Worm (Caenorhabditis elegans) whole organism, L3 larva: ENCODE measurements around the gene srb-6.

Experiments used
- R02D3.7 ChIP-seq: fragments of 150-350 bp; optimal IDR thresholded peaks from 2 replicates; lab custom pipeline; 2014; ENCODE audit warnings: missing biosample characterization, missing genetic modification characterization
- ZK546.5 ChIP-seq: sonication (generic microtip); optimal IDR thresholded peaks from 2 replicates; lab custom pipeline; 2017; ENCODE audit warnings: missing biosample characterization, missing genetic modification characterization
- aly-2 ChIP-seq: fragments of 150-350 bp; optimal IDR thresholded peaks from 2 replicates; lab custom pipeline; 2014; ENCODE audit warnings: missing biosample characterization, missing genetic modification characterization
- ama-1 ChIP-seq: fragments of 150-350 bp; optimal IDR thresholded peaks from 2 replicates; lab custom pipeline; 2018
- ceh-16 ChIP-seq: sonication (generic microtip); optimal IDR thresholded peaks from 2 replicates; lab custom pipeline; 2017; ENCODE audit warnings: missing biosample characterization, missing genetic modification characterization
- ceh-28 ChIP-seq: fragments of 150-350 bp; optimal IDR thresholded peaks from 2 replicates; lab custom pipeline; 2014; ENCODE audit warnings: missing biosample characterization, missing genetic modification reagents, missing genetic modification characterization
- ceh-9 ChIP-seq: sonication (generic microtip); optimal IDR thresholded peaks from 2 replicates; lab custom pipeline; 2018; ENCODE audit warnings: missing biosample characterization, missing genetic modification characterization
- daf-12 ChIP-seq: fragments of 150-350 bp; optimal IDR thresholded peaks from 2 replicates; lab custom pipeline; 2014; ENCODE audit warnings: missing biosample characterization, missing genetic modification reagents, missing genetic modification characterization
- egl-27 ChIP-seq: sonication (generic microtip); optimal IDR thresholded peaks from 4 replicates; lab custom pipeline; 2017; ENCODE audit warnings: missing biosample characterization, missing genetic modification reagents, missing genetic modification characterization
- egl-5 ChIP-seq: fragments of 150-350 bp; optimal IDR thresholded peaks from 2 replicates; lab custom pipeline; 2017; ENCODE audit warnings: missing biosample characterization, missing genetic modification reagents, missing genetic modification characterization, inconsistent platforms
- elt-1 ChIP-seq: fragments of 150-350 bp; optimal IDR thresholded peaks from 2 replicates; lab custom pipeline; 2014; ENCODE audit warnings: missing biosample characterization, missing genetic modification characterization
- elt-2 ChIP-seq: sonication (generic microtip); optimal IDR thresholded peaks from 2 replicates; lab custom pipeline; 2016; ENCODE audit warnings: missing genetic modification reagents, mild to moderate bottlenecking, missing genetic modification characterization, missing compliant biosample characterization
- elt-3 ChIP-seq, 3 experiments: fragments of 150-350 bp in 1 of 3; sonication (generic microtip) in 2 of 3; optimal IDR thresholded peaks; 2 replicates in 2 of 3; 4 replicates in 1 of 3; lab custom pipeline; 2014 to 2017; ENCODE audit warnings: missing biosample characterization in 3 of 3, missing genetic modification characterization in 3 of 3
- eor-1 ChIP-seq, 2 experiments: fragments of 150-350 bp; optimal IDR thresholded peaks; 2 replicates each; lab custom pipeline; 2014 to 2018; ENCODE audit warnings: missing biosample characterization in 2 of 2, missing genetic modification characterization in 2 of 2
- fkh-10 ChIP-seq: sonication (generic microtip); optimal IDR thresholded peaks from 2 replicates; lab custom pipeline; 2017; ENCODE audit warnings: missing biosample characterization, missing genetic modification reagents, missing genetic modification characterization
- fkh-2 ChIP-seq: fragments of 150-350 bp; optimal IDR thresholded peaks from 2 replicates; lab custom pipeline; 2014; ENCODE audit warnings: missing biosample characterization, missing genetic modification reagents, missing genetic modification characterization
- fos-1 ChIP-seq: fragments of 150-350 bp; optimal IDR thresholded peaks from 2 replicates; lab custom pipeline; 2014; ENCODE audit warnings: missing biosample characterization, missing genetic modification characterization
- hmg-11 ChIP-seq: sonication (generic microtip); optimal IDR thresholded peaks from 2 replicates; lab custom pipeline; 2016; ENCODE audit warnings: missing genetic modification characterization, missing compliant biosample characterization
- jun-1 ChIP-seq: fragments of 150-350 bp; optimal IDR thresholded peaks from 2 replicates; lab custom pipeline; 2014; ENCODE audit warnings: missing biosample characterization, missing genetic modification reagents, missing genetic modification characterization
- lin-15B ChIP-seq: fragments of 150-350 bp; optimal IDR thresholded peaks from 2 replicates; lab custom pipeline; 2014; ENCODE audit warnings: missing biosample characterization, missing genetic modification characterization
- lin-39 ChIP-seq: fragments of 150-350 bp; optimal IDR thresholded peaks from 2 replicates; lab custom pipeline; 2018; ENCODE audit warnings: missing biosample characterization, missing genetic modification reagents, missing genetic modification characterization
- lsy-12 ChIP-seq: sonication (generic microtip); optimal IDR thresholded peaks from 2 replicates; lab custom pipeline; 2016; ENCODE audit warnings: mild to moderate bottlenecking, missing genetic modification characterization, missing compliant biosample characterization
- mdl-1 ChIP-seq: fragments of 150-350 bp; optimal IDR thresholded peaks from 2 replicates; lab custom pipeline; 2014; ENCODE audit warnings: missing biosample characterization, missing genetic modification characterization
- mml-1 ChIP-seq: fragments of 150-350 bp; sonication (generic microtip); optimal IDR thresholded peaks from 3 replicates; lab custom pipeline; 2014; ENCODE audit warnings: missing biosample characterization, missing genetic modification characterization
- nfya-1 ChIP-seq: sonication (generic microtip); optimal IDR thresholded peaks from 2 replicates; lab custom pipeline; 2017; ENCODE audit warnings: missing genetic modification characterization, mild to moderate bottlenecking, missing compliant biosample characterization, antibody characterized with exemption, moderate library complexity; ENCODE audit not compliant: insufficient read depth
- nhr-11 ChIP-seq: fragments of 150-350 bp; optimal IDR thresholded peaks from 2 replicates; lab custom pipeline; 2014; ENCODE audit warnings: missing biosample characterization, missing genetic modification characterization
- nhr-12 ChIP-seq: fragments of 150-350 bp; optimal IDR thresholded peaks from 2 replicates; lab custom pipeline; 2014; ENCODE audit warnings: missing biosample characterization, missing genetic modification characterization
- nhr-23 ChIP-seq: fragments of 150-350 bp; optimal IDR thresholded peaks from 2 replicates; lab custom pipeline; 2014; ENCODE audit warnings: missing biosample characterization, missing genetic modification reagents, missing genetic modification characterization
- nhr-237 ChIP-seq: fragments of 150-350 bp; optimal IDR thresholded peaks from 2 replicates; lab custom pipeline; 2014; ENCODE audit warnings: missing biosample characterization, missing genetic modification characterization
- nhr-25 ChIP-seq: sonication (generic microtip); optimal IDR thresholded peaks from 2 replicates; lab custom pipeline; 2017; ENCODE audit warnings: missing biosample characterization, missing genetic modification characterization
- nhr-28 ChIP-seq: fragments of 150-350 bp; optimal IDR thresholded peaks from 2 replicates; lab custom pipeline; 2014; ENCODE audit warnings: missing biosample characterization, missing genetic modification characterization
- nhr-67 ChIP-seq: fragments of 150-350 bp; optimal IDR thresholded peaks from 2 replicates; lab custom pipeline; 2014; ENCODE audit warnings: missing biosample characterization, missing genetic modification characterization
- nhr-76 ChIP-seq: fragments of 150-350 bp; sonication (generic microtip); optimal IDR thresholded peaks from 5 replicates; lab custom pipeline; 2014; ENCODE audit warnings: missing biosample characterization, missing genetic modification characterization
- nhr-77 ChIP-seq: fragments of 150-350 bp; optimal IDR thresholded peaks from 2 replicates; lab custom pipeline; 2014; ENCODE audit warnings: missing biosample characterization, missing genetic modification characterization
- pha-4 ChIP-seq: fragments of 150-350 bp; optimal IDR thresholded peaks from 2 replicates; lab custom pipeline; 2014; ENCODE audit warnings: missing biosample characterization, missing genetic modification reagents, missing genetic modification characterization
- pqm-1 ChIP-seq: fragments of 150-350 bp; optimal IDR thresholded peaks from 2 replicates; lab custom pipeline; 2017; ENCODE audit warnings: missing biosample characterization, missing genetic modification characterization, inconsistent platforms
- sea-2 ChIP-seq: fragments of 150-350 bp; sonication (generic microtip); optimal IDR thresholded peaks from 4 replicates; lab custom pipeline; 2014; ENCODE audit warnings: missing biosample characterization, missing genetic modification reagents, missing genetic modification characterization
- skn-1 ChIP-seq: fragments of 150-350 bp; optimal IDR thresholded peaks from 2 replicates; lab custom pipeline; 2014; ENCODE audit warnings: missing biosample characterization, missing genetic modification characterization
- snpc-4 ChIP-seq: fragments of 150-350 bp; optimal IDR thresholded peaks from 2 replicates; lab custom pipeline; 2014; ENCODE audit warnings: missing biosample characterization, missing genetic modification characterization
- tbx-2 ChIP-seq: sonication (generic microtip); optimal IDR thresholded peaks from 2 replicates; lab custom pipeline; 2016; ENCODE audit warnings: mild to moderate bottlenecking, missing genetic modification characterization, missing compliant biosample characterization
- unc-62 ChIP-seq: fragments of 150-350 bp; sonication (generic microtip); optimal IDR thresholded peaks from 4 replicates; lab custom pipeline; 2014; ENCODE audit warnings: missing biosample characterization, missing genetic modification reagents, missing genetic modification characterization
- zag-1 ChIP-seq: fragments of 150-350 bp; optimal IDR thresholded peaks from 2 replicates; lab custom pipeline; 2014; ENCODE audit warnings: missing biosample characterization, missing genetic modification characterization
- ztf-11 ChIP-seq: fragments of 150-350 bp; optimal IDR thresholded peaks from 2 replicates; lab custom pipeline; 2014; ENCODE audit warnings: missing biosample characterization, missing genetic modification characterization

The srb-6 gene

DNA sequence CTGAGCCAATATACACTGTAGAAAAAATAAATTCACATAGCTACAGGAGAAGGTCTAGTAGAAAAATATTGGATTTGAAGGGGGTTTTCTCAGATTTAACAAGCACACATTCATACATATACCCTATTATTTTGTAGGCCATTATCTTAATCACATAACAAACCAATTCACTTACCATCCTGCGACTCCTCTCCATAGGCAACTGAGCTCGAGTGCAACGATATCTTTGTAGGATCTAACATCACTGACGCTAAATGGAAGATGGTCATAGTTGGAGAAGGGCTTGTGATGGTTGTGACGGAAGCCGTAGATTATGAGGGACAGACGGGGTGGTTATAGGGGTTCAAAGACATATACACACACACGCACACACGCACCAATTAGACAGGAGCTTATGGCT, 30.6 kb upstream of the srb-6 start:
- no peak for TF ChIP-seq lin-39 (tag; lab: Kevin White, UChicago)
- TF ChIP-seq ceh-28, result no peak
- TF ChIP-seq sea-2, result no peak
- TF ChIP-seq eor-1 (tag; optimal IDR thresholded peaks at IDR 0.05; lab: Kevin White, UChicago), result no peak
- TF ChIP-seq fkh-2 (tag; lab: Kevin White, UChicago), result no peak
- no peak for TF ChIP-seq ZK546.5 (tag; lab: Kevin White, UChicago)
- TF ChIP-seq fos-1 (tag; lab: Kevin White, UChicago), result no peak
- no peak for TF ChIP-seq egl-27 (tag; lab: Kevin White, UChicago)
- TF ChIP-seq ztf-11 (tag; lab: Kevin White, UChicago), result no peak
- TF ChIP-seq skn-1 (tag; lab: Kevin White, UChicago), result no peak
- no peak for TF ChIP-seq lin-15B
- no peak for TF ChIP-seq egl-5

DNA sequence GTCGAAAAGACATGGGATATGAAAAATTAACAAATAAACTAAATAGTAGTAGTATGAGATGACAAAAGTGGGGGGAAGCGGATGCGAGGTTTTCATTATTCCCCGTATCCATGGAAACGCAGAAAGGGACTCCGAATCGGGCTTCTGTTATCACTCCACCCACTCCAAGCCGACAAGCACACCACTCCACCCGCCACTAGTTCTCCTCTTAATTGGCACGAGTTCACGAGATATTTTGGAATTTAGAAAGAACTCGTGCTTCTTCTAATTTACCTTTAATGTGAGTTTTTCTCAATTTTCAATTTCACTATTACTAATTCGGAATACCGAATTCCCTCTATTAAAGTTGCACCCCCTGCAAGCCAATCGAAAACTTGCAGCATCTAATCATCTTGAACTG, 28.3 kb upstream of the srb-6 start:
- TF ChIP-seq nhr-77 (tag; lab: Kevin White, UChicago) (no peak), nhr-11 (peak; percentile 62)

- TF ChIP-seq nhr-23 (tag; lab: Kevin White, UChicago), result no peak
- no peak for TF ChIP-seq snpc-4
- no peak for TF ChIP-seq skn-1 (tag; lab: Kevin White, UChicago)
- no peak for TF ChIP-seq aly-2 (tag; lab: Kevin White, UChicago)
- no peak for TF ChIP-seq R02D3.7 (tag; lab: Kevin White, UChicago)
- no peak for TF ChIP-seq ZK546.5 (tag; lab: Kevin White, UChicago)
- no peak for TF ChIP-seq tbx-2 (tag; lab: Kevin White, UChicago)
- TF ChIP-seq ztf-11 (tag; lab: Kevin White, UChicago), result no peak
- TF ChIP-seq eor-1 (tag; optimal IDR thresholded peaks at IDR 0.05; lab: Kevin White, UChicago), result no peak
- TF ChIP-seq, all 47 proteins: peak for 0
Observed at ce11 chrII:10167731-10168130, 27.0 kb upstream of the srb-6 start.

- TF ChIP-seq nhr-11 (peak; percentile 95), pha-4 (tag; lab: Kevin White, UChicago) (peak; percentile 70), ceh-16 (tag; lab: Kevin White, UChicago) (no peak), jun-1 (tag; lab: Kevin White, UChicago) (no peak), tbx-2 (tag; lab: Kevin White, UChicago) (peak; percentile 46), fkh-10 (peak; percentile 4), pqm-1 (tag; lab: Kevin White, UChicago) (peak; percentile 4), ama-1 (peak; percentile 38), nhr-237 (tag; lab: Kevin White, UChicago) (no peak), egl-5 (peak; percentile 20), egl-27 (tag; lab: Kevin White, UChicago) (no peak), eor-1 (tag; optimal IDR thresholded peaks at IDR 0.05; lab: Kevin White, UChicago) (no peak), R02D3.7 (tag; lab: Kevin White, UChicago) (no peak), nhr-67 (tag; lab: Kevin White, UChicago) (no peak), nhr-25 (tag; lab: Kevin White, UChicago) (peak; percentile 7), elt-2 (peak; percentile 47), ZK546.5 (tag; lab: Kevin White, UChicago) (no peak), nhr-76 (tag; lab: Kevin White, UChicago) (no peak), lin-15B (peak; percentile 55), daf-12 (tag; lab: Kevin White, UChicago) (no peak), nhr-77 (tag; lab: Kevin White, UChicago) (no peak), ztf-11 (tag; lab: Kevin White, UChicago) (no peak), ceh-28 (no peak), zag-1 (tag; lab: Kevin White, UChicago) (no peak), mdl-1 (tag; lab: Kevin White, UChicago) (no peak), mml-1 (tag; lab: Kevin White, UChicago) (no peak), unc-62 (GFP tag; lab: Kevin White, UChicago) (no peak), ceh-9 (no peak), elt-1 (tag; lab: Kevin White, UChicago) (no peak), nhr-12 (tag; lab: Kevin White, UChicago) (no peak), fkh-2 (tag; lab: Kevin White, UChicago) (no peak), hmg-11 (tag; lab: Kevin White, UChicago) (peak; percentile 96), aly-2 (tag; lab: Kevin White, UChicago) (no peak), sea-2 (no peak), fos-1 (tag; lab: Kevin White, UChicago) (no peak), nhr-28 (tag; lab: Kevin White, UChicago) (no peak), nhr-23 (tag; lab: Kevin White, UChicago) (peak; percentile 26), nfya-1 (peak; percentile 76), lsy-12 (peak; percentile 19), lin-39 (tag; lab: Kevin White, UChicago) (peak; percentile 43), elt-3 (tag; optimal IDR thresholded peaks at IDR 0.05; lab: Kevin White, UChicago) (no peak), snpc-4 (no peak), skn-1 (tag; lab: Kevin White, UChicago) (no peak)
Observed at ce11 chrII:10168905-10169782, 25.6 kb upstream of the srb-6 start, which contains the start of gene daf-19. Gene daf-19 (minus strand): TSS chrII:10169346.
